Fruit fly (Drosophila melanogaster): Measurements from ENCODE around the gene Fip1.

Gene Fip1

DNA sequence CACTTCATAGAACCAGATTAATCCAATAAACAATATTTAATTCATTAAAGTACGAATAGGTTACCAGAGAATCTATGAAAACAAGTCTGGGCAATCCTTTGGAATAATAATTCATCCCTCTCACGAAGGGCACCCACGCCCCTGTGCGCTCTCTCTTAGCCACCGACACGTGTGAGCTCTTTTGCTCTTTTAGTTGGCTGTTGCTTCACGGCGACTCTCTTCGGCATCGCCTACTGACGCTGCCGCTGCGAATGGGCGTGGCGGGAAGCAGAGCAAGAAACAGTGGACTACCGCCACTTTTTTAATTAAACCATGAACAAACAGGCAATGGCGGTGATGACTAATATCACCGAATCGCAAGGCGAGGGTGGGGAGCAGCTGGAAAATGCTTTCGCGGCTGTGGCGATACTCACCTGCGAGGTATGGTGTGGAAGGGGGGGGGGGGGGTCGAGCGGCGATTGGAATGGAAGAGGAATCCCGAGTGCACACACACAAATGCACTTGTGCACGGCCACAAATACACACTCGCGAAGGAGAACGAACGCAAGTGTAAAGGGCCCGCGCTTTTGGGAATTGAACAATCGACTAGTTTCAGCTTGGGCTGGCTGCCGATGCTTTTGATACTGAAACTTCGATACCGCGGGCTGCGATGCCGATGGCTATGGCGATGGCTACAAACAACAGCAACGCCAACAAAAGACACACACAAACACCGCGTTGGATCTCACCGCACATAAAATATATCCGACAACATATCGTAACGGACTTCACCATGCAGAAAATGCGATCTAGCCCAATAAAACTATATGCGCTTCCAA is 6.4 kb upstream of the Fip1 start (continued):
- TF ChIP-seq unc-4 (GFP tag; IDR thresholded peaks at IDR 0.05; ENCODE audit: partially characterized antibody) (no peak; the same call in 1 of the 2 replicates), zf30C (GFP tag; optimal IDR thresholded peaks at IDR 0.05) (no peak), Hr78 (GFP tag; optimal IDR thresholded peaks at IDR 0.05) (peak in 1 of 2 experiments; percentile 52), hb (GFP tag; IDR thresholded peaks at IDR 0.05; ENCODE audit: partially characterized antibody) (no peak), CG12104 (GFP tag; optimal IDR thresholded peaks at IDR 0.05) (peak; percentile 46), Pdp1 (GFP tag; optimal IDR thresholded peaks at IDR 0.05) (peak; percentile 83 to 87), sd (tag; optimal IDR thresholded peaks at IDR 0.05) (peak; percentile 78), CG9797 (GFP tag; optimal IDR thresholded peaks at IDR 0.05) (no peak), fu2 (GFP tag; optimal IDR thresholded peaks at IDR 0.05) (peak; percentile 81), CG32532 (GFP tag; IDR thresholded peaks at IDR 0.05) (peak; percentile 95), CG11723 (GFP tag; optimal IDR thresholded peaks at IDR 0.05) (peak; percentile 74), CG10147 (GFP tag; optimal IDR thresholded peaks at IDR 0.05) (peak; percentile 41), CrebB (tag; optimal IDR thresholded peaks at IDR 0.05) (peak; percentile 76), BtbVII (GFP tag; optimal IDR thresholded peaks at IDR 0.05) (peak; percentile 85), Blimp-1 (GFP tag; optimal IDR thresholded peaks at IDR 0.05) (peak; percentile 80), CG14050 (GFP tag; IDR thresholded peaks at IDR 0.05) (peak; percentile 84), ase (GFP tag; IDR thresholded peaks at IDR 0.05) (peak; percentile 74; the same call in 2 of the 3 replicates), CG7745 (tag; optimal IDR thresholded peaks at IDR 0.05) (peak; percentile 18), stwl (tag; optimal IDR thresholded peaks at IDR 0.05) (no peak), CG11398 (GFP tag; optimal IDR thresholded peaks at IDR 0.05) (peak; percentile 60), CG1603 (tag; optimal IDR thresholded peaks at IDR 0.05) (peak; percentile 89), bab2 (GFP tag; optimal IDR thresholded peaks at IDR 0.05) (peak; percentile 90), NK7.1 (GFP tag; optimal IDR thresholded peaks at IDR 0.05) (peak; percentile 80), YL-1 (GFP tag; optimal IDR thresholded peaks at IDR 0.05) (peak; percentile 37), salm (tag; optimal IDR thresholded peaks at IDR 0.05) (peak; percentile 63), E2f1 (GFP tag; IDR thresholded peaks at IDR 0.05) (peak; percentile 83), dati (GFP tag; IDR thresholded peaks at IDR 0.05) (peak; percentile 81), Jarid2 (GFP tag; optimal IDR thresholded peaks at IDR 0.05) (peak; percentile 37), CG2712 (tag; optimal IDR thresholded peaks at IDR 0.05) (peak; percentile 84), CG14014 (GFP tag; IDR thresholded peaks at IDR 0.05) (peak; percentile 89), da (GFP tag; optimal IDR thresholded peaks at IDR 0.05) (peak; percentile 9), twi (tag; optimal IDR thresholded peaks at IDR 0.05) (no peak), crc (GFP tag; optimal IDR thresholded peaks at IDR 0.05) (peak; percentile 58), cwo (GFP tag; optimal IDR thresholded peaks at IDR 0.05) (peak; percentile 91), CG11093 (GFP tag; IDR thresholded peaks at IDR 0.05) (peak; percentile 58; the same call in 2 of the 3 replicates), CG15514 (GFP tag; optimal IDR thresholded peaks at IDR 0.05) (peak; percentile 77), CG13287 (GFP tag; IDR thresholded peaks at IDR 0.05; ENCODE audit: partially characterized antibody) (peak; percentile 24; the same call in 1 of the 2 replicates), so (GFP tag; IDR thresholded peaks at IDR 0.05) (peak; percentile 91), Ssrp (tag; optimal IDR thresholded peaks at IDR 0.05) (peak; percentile 72), yki (optimal IDR thresholded peaks at IDR 0.05) (peak; percentile 68), CG10654 (GFP tag; optimal IDR thresholded peaks at IDR 0.05) (peak; percentile 82), onecut (GFP tag; IDR thresholded peaks at IDR 0.05) (peak; percentile 85), slp2 (GFP tag; optimal IDR thresholded peaks at IDR 0.05) (peak; percentile 79), CG15073 (GFP tag; optimal IDR thresholded peaks at IDR 0.05) (peak; percentile 15), CG1602 (GFP tag; optimal IDR thresholded peaks at IDR 0.05) (peak; percentile 74), trh (GFP tag; optimal IDR thresholded peaks at IDR 0.05) (peak; percentile 37), wdn (GFP tag; IDR thresholded peaks at IDR 0.05) (peak; percentile 73), Bteb2 (GFP tag; optimal IDR thresholded peaks at IDR 0.05) (peak; percentile 91)
